Worm (Caenorhabditis elegans) whole organism, L1 larva: ENCODE measurements around the gene btf-1.

ENCODE experiments used
- C16A3.4 ChIP-seq: fragments of 150-350 bp; optimal IDR thresholded peaks from 2 replicates; lab custom pipeline; 2014; ENCODE audit warnings: missing biosample characterization, missing genetic modification characterization
- C34B4.2 ChIP-seq: sonication (generic microtip); optimal IDR thresholded peaks from 2 replicates; lab custom pipeline; 2017; ENCODE audit warnings: mild to moderate bottlenecking, missing genetic modification characterization, missing compliant biosample characterization
- aha-1 ChIP-seq: fragments of 150-350 bp; optimal IDR thresholded peaks from 2 replicates; lab custom pipeline; 2014; ENCODE audit warnings: missing biosample characterization, missing genetic modification characterization
- alr-1 ChIP-seq: fragments of 200-800 bp; sonication (Bioruptor generic); optimal IDR thresholded peaks from 2 replicates; lab custom pipeline; 2018; ENCODE audit warnings: borderline replicate concordance, mild to moderate bottlenecking, missing genetic modification characterization, missing compliant biosample characterization
- ama-1 ChIP-seq: fragments of 150-350 bp; optimal IDR thresholded peaks from 2 replicates; lab custom pipeline; 2014
- blmp-1 ChIP-seq: fragments of 150-350 bp; optimal IDR thresholded peaks from 2 replicates; lab custom pipeline; 2014; ENCODE audit warnings: missing biosample characterization, missing genetic modification characterization
- ceh-88 ChIP-seq: fragments of 200-800 bp; sonication (Bioruptor generic); IDR thresholded peaks from 2 replicates; pipeline ENCODE4 v1.3.6; 2022; ENCODE audit warnings: missing genetic modification characterization, missing compliant biosample characterization
- ceh-90 ChIP-seq: sonication (generic microtip); optimal IDR thresholded peaks from 2 replicates; lab custom pipeline; 2016; ENCODE audit warnings: missing genetic modification characterization, missing compliant biosample characterization
- ces-1 ChIP-seq: fragments of 150-350 bp; optimal IDR thresholded peaks from 2 replicates; lab custom pipeline; 2014; ENCODE audit warnings: missing biosample characterization, missing genetic modification reagents, missing genetic modification characterization
- efl-1 ChIP-seq, 4 experiments: fragments of 150-350 bp; optimal IDR thresholded peaks in 3 of 4; peaks in 1 of 4; 1 replicate in 1 of 4; 2 replicates in 3 of 4; lab custom pipeline; 2014; ENCODE audit warnings: missing biosample characterization in 2 of 4, missing genetic modification characterization in 2 of 4, missing genetic modification reagents in 2 of 4
- efl-3 ChIP-seq: fragments of 200-800 bp; sonication (Bioruptor generic); optimal IDR thresholded peaks from 2 replicates; lab custom pipeline; 2018; ENCODE audit warnings: mild to moderate bottlenecking, missing genetic modification characterization, missing compliant biosample characterization
- egl-27 ChIP-seq, 2 experiments: fragments of 150-350 bp in 1 of 2; sonication (generic microtip); optimal IDR thresholded peaks; 3 replicates each; lab custom pipeline; 2017 to 2018; ENCODE audit warnings: missing biosample characterization in 2 of 2, missing genetic modification characterization in 2 of 2, missing genetic modification reagents in 2 of 2
- elt-2 ChIP-seq: sonication (generic microtip); optimal IDR thresholded peaks from 2 replicates; lab custom pipeline; 2016; ENCODE audit warnings: missing genetic modification characterization, mild to moderate bottlenecking, inconsistent platforms, missing compliant biosample characterization, missing genetic modification reagents
- elt-3 ChIP-seq, 6 experiments: fragments of 150-350 bp in 1 of 6; sonication (generic microtip); optimal IDR thresholded peaks; 2 replicates each; lab custom pipeline; 2017 to 2018; ENCODE audit warnings: missing biosample characterization in 6 of 6, missing genetic modification characterization in 6 of 6, inconsistent platforms in 1 of 6
- ets-5 ChIP-seq: fragments of 200-800 bp; sonication (Bioruptor generic); IDR thresholded peaks from 2 replicates; pipeline ENCODE4 v1.3.6; 2022; ENCODE audit warnings: missing genetic modification characterization, missing compliant biosample characterization
- fos-1 ChIP-seq: fragments of 150-350 bp; optimal IDR thresholded peaks from 2 replicates; lab custom pipeline; 2014; ENCODE audit warnings: missing biosample characterization, missing genetic modification characterization
- grh-1 ChIP-seq: fragments of 200-800 bp; sonication (Bioruptor generic); IDR thresholded peaks from 2 replicates; pipeline ENCODE4 v1.3.6; 2022; ENCODE audit warnings: missing genetic modification reagents, missing genetic modification characterization, missing compliant biosample characterization
- hlh-17 ChIP-seq: fragments of 200-800 bp; sonication (Bioruptor generic); optimal IDR thresholded peaks from 2 replicates; lab custom pipeline; 2018; ENCODE audit warnings: missing genetic modification characterization, mild to moderate bottlenecking, missing compliant biosample characterization, moderate library complexity, borderline replicate concordance
- hlh-4 ChIP-seq: sonication (generic microtip); optimal IDR thresholded peaks from 2 replicates; lab custom pipeline; 2016; ENCODE audit warnings: mild to moderate bottlenecking, missing genetic modification characterization, missing compliant biosample characterization
- hpl-2 ChIP-seq: fragments of 150-350 bp; optimal IDR thresholded peaks from 2 replicates; lab custom pipeline; 2014; ENCODE audit warnings: missing biosample characterization, missing genetic modification reagents, missing genetic modification characterization
- irx-1 ChIP-seq: sonication (generic microtip); optimal IDR thresholded peaks from 2 replicates; lab custom pipeline; 2016; ENCODE audit warnings: missing genetic modification characterization, missing compliant biosample characterization
- isw-1 ChIP-seq: fragments of 200-800 bp; sonication (Bioruptor generic); IDR thresholded peaks from 2 replicates; pipeline ENCODE4 v1.3.6; 2022; ENCODE audit warnings: missing genetic modification characterization, missing compliant biosample characterization
- jun-1 ChIP-seq: fragments of 150-350 bp; optimal IDR thresholded peaks from 2 replicates; lab custom pipeline; 2014; ENCODE audit warnings: missing biosample characterization, missing genetic modification reagents, missing genetic modification characterization
- lin-15B ChIP-seq: fragments of 150-350 bp; sonication (generic microtip); optimal IDR thresholded peaks from 3 replicates; lab custom pipeline; 2014; ENCODE audit warnings: missing biosample characterization, missing genetic modification characterization
- lin-39 ChIP-seq: fragments of 150-350 bp; optimal IDR thresholded peaks from 2 replicates; lab custom pipeline; 2014; ENCODE audit warnings: missing biosample characterization, missing genetic modification reagents, missing genetic modification characterization
- lsy-2 ChIP-seq, 2 experiments: fragments of 150-350 bp; optimal IDR thresholded peaks; 2 replicates each; lab custom pipeline; 2014; ENCODE audit warnings: missing biosample characterization in 2 of 2, missing genetic modification characterization in 2 of 2
- mab-9 ChIP-seq: fragments of 200-800 bp; sonication (Bioruptor generic); IDR thresholded peaks from 2 replicates; pipeline ENCODE4 v1.3.6; 2022; ENCODE audit warnings: missing genetic modification reagents, missing genetic modification characterization, missing compliant biosample characterization
- mdl-1 ChIP-seq, 2 experiments: fragments of 150-350 bp; optimal IDR thresholded peaks; 2 replicates each; lab custom pipeline; 2014 to 2017; ENCODE audit warnings: missing biosample characterization in 2 of 2, missing genetic modification characterization in 2 of 2, inconsistent platforms in 1 of 2
- mef-2 ChIP-seq: fragments of 150-350 bp; optimal IDR thresholded peaks from 2 replicates; lab custom pipeline; 2014; ENCODE audit warnings: missing biosample characterization, missing genetic modification characterization
- nhr-11 ChIP-seq: fragments of 150-350 bp; optimal IDR thresholded peaks from 2 replicates; lab custom pipeline; 2014; ENCODE audit warnings: missing biosample characterization, missing genetic modification characterization
- nhr-19 ChIP-seq: fragments of 200-800 bp; sonication (Bioruptor generic); conservative IDR thresholded peaks from 2 replicates; pipeline ENCODE4 v1.3.6; 2022; ENCODE audit warnings: missing genetic modification characterization, missing compliant biosample characterization
- nhr-20 ChIP-seq: sonication (generic microtip); optimal IDR thresholded peaks from 2 replicates; lab custom pipeline; 2016; ENCODE audit warnings: mild to moderate bottlenecking, missing genetic modification characterization, missing compliant biosample characterization
- nhr-28 ChIP-seq: fragments of 150-350 bp; optimal IDR thresholded peaks from 2 replicates; lab custom pipeline; 2014; ENCODE audit warnings: missing biosample characterization, missing genetic modification characterization
- nhr-47 ChIP-seq: sonication (generic microtip); optimal IDR thresholded peaks from 2 replicates; lab custom pipeline; 2016; ENCODE audit warnings: mild to moderate bottlenecking, missing genetic modification characterization, moderate library complexity, missing compliant biosample characterization
- nhr-71 ChIP-seq: sonication (generic microtip); optimal IDR thresholded peaks from 2 replicates; lab custom pipeline; 2016; ENCODE audit warnings: mild to moderate bottlenecking, missing genetic modification characterization, moderate library complexity, missing compliant biosample characterization
- nhr-77 ChIP-seq: fragments of 150-350 bp; optimal IDR thresholded peaks from 2 replicates; lab custom pipeline; 2014; ENCODE audit warnings: missing biosample characterization, missing genetic modification characterization
- nhr-90 ChIP-seq: sonication (generic microtip); optimal IDR thresholded peaks from 2 replicates; lab custom pipeline; 2016; ENCODE audit warnings: mild to moderate bottlenecking, missing genetic modification characterization, missing compliant biosample characterization; ENCODE audit not compliant: poor library complexity
- pax-3 ChIP-seq: fragments of 200-800 bp; sonication (Bioruptor generic); optimal IDR thresholded peaks from 2 replicates; lab custom pipeline; 2018; ENCODE audit warnings: mild to moderate bottlenecking, missing genetic modification characterization, moderate library complexity, missing compliant biosample characterization
- rnt-1 ChIP-seq: sonication (generic microtip); optimal IDR thresholded peaks from 2 replicates; lab custom pipeline; 2016; ENCODE audit warnings: mild to moderate bottlenecking, missing genetic modification characterization, moderate library complexity, missing compliant biosample characterization
- skn-1 ChIP-seq: fragments of 150-350 bp; optimal IDR thresholded peaks from 2 replicates; lab custom pipeline; 2014; ENCODE audit warnings: missing biosample characterization, missing genetic modification characterization
- snu-23 ChIP-seq: sonication (generic microtip); optimal IDR thresholded peaks from 2 replicates; lab custom pipeline; 2016; ENCODE audit warnings: missing genetic modification characterization, missing compliant biosample characterization
- sptf-1 ChIP-seq: fragments of 150-350 bp; optimal IDR thresholded peaks from 2 replicates; lab custom pipeline; 2014; ENCODE audit warnings: missing biosample characterization, missing genetic modification characterization
- sup-37 ChIP-seq: fragments of 200-800 bp; sonication (Bioruptor generic); optimal IDR thresholded peaks from 2 replicates; lab custom pipeline; 2018; ENCODE audit warnings: mild to moderate bottlenecking, missing genetic modification characterization, missing compliant biosample characterization
- swsn-7 ChIP-seq: sonication (generic microtip); optimal IDR thresholded peaks from 2 replicates; lab custom pipeline; 2016; ENCODE audit warnings: missing genetic modification characterization, missing compliant biosample characterization
- tlp-1 ChIP-seq: fragments of 150-350 bp; optimal IDR thresholded peaks from 2 replicates; lab custom pipeline; 2014; ENCODE audit warnings: missing biosample characterization, missing genetic modification characterization
- unc-130 ChIP-seq: fragments of 150-350 bp; optimal IDR thresholded peaks from 2 replicates; lab custom pipeline; 2017; ENCODE audit warnings: missing biosample characterization, missing genetic modification characterization, inconsistent platforms
- unc-62 ChIP-seq: fragments of 150-350 bp; optimal IDR thresholded peaks from 2 replicates; lab custom pipeline; 2014; ENCODE audit warnings: missing biosample characterization, missing genetic modification reagents, missing genetic modification characterization
- unc-86 ChIP-seq: sonication (generic microtip); optimal IDR thresholded peaks from 2 replicates; lab custom pipeline; 2016; ENCODE audit warnings: missing genetic modification characterization, missing compliant biosample characterization
- vab-15 ChIP-seq: sonication (generic microtip); optimal IDR thresholded peaks from 2 replicates; lab custom pipeline; 2017; ENCODE audit warnings: missing genotype, mild to moderate bottlenecking, missing genetic modification characterization, missing compliant biosample characterization
- zag-1 ChIP-seq: fragments of 150-350 bp; optimal IDR thresholded peaks from 2 replicates; lab custom pipeline; 2014; ENCODE audit warnings: missing biosample characterization, missing genetic modification characterization
- ztf-11 ChIP-seq, 2 experiments: sonication (generic microtip); optimal IDR thresholded peaks; 2 replicates each; lab custom pipeline; 2016 to 2017; ENCODE audit warnings: missing genetic modification characterization in 2 of 2, missing biosample characterization in 1 of 2, missing compliant biosample characterization in 1 of 2
- ztf-4 ChIP-seq: fragments of 150-350 bp; optimal IDR thresholded peaks from 2 replicates; lab custom pipeline; 2014; ENCODE audit warnings: missing biosample characterization, missing genetic modification characterization

btf-1 gene

DNA sequence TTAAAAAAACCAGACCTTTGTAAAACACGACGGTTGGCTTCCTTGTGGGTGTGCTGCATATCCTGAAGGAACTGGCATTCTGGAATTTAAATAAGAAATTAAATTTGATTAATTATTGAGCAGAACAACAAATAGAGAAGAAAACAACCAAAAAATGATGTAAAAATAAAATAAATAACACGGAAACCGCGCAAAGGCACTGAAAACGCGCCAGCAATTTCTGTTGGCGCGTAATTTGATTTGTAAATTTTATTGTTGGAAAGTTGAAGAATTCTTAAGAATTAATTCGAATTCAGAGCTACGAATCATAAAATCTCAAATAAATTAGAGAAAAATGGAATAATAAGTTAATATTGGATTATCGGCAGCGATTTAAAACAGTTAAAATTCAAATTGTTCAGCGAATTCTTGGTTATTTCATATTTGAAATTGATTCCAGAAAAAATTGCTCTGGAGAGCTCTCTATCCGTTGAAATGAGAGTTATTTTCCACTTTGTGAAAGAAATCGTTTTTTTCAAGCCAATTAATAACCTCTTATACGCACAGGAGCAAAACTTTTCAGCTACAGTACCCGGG is 38.0 kb downstream of the btf-1 start, which contains the start of gene romo-1 (continued):
- TF ChIP-seq efl-1 (optimal IDR thresholded peaks at IDR 0.05; lab: Kevin White, UChicago) (peak; percentile 65 to 95), efl-1 (GFP tag; optimal IDR thresholded peaks at IDR 0.05 in 1 of 2; lab: Kevin White, UChicago) (peak; percentile 94 to 99), sup-37 (GFP tag; lab: Kevin White, UChicago) (no peak), unc-62 (GFP tag; lab: Kevin White, UChicago) (no peak), vab-15 (tag; lab: Kevin White, UChicago) (no peak), nhr-47 (peak; percentile 87), isw-1 (peak; percentile 55), nhr-28 (no peak), jun-1 (tag; lab: Kevin White, UChicago) (peak; percentile 34), ets-5 (GFP tag; lab: Robert Waterston, UW) (no peak), nhr-19 (GFP tag; lab: Robert Waterston, UW) (peak; percentile 76), snu-23 (GFP tag; lab: Kevin White, UChicago) (peak; percentile 88), nhr-71 (peak; percentile 88), rnt-1 (tag; lab: Kevin White, UChicago) (peak; percentile 78), sptf-1 (tag; lab: Kevin White, UChicago) (no peak), ztf-11 (tag; optimal IDR thresholded peaks at IDR 0.05; lab: Kevin White, UChicago) (peak in 1 of 2 experiments; percentile 41), blmp-1 (tag; lab: Kevin White, UChicago) (peak; percentile 77), irx-1 (tag; lab: Kevin White, UChicago) (peak; percentile 57), nhr-20 (tag; lab: Kevin White, UChicago) (peak; percentile 88), nhr-77 (peak; percentile 3), unc-130 (peak; percentile 87), ces-1 (no peak), swsn-7 (tag; lab: Kevin White, UChicago) (peak; percentile 86), mab-9 (GFP tag; lab: Robert Waterston, UW) (no peak), ztf-4 (peak; percentile 44), ceh-90 (tag; lab: Kevin White, UChicago) (peak; percentile 9), pax-3 (tag; lab: Kevin White, UChicago) (peak; percentile 23), mdl-1 (tag; optimal IDR thresholded peaks at IDR 0.05; lab: Kevin White, UChicago) (peak in 1 of 2 experiments; percentile 58), tlp-1 (tag; lab: Kevin White, UChicago) (no peak), C16A3.4 (tag; lab: Kevin White, UChicago) (peak; percentile 78), hpl-2 (GFP tag; lab: Kevin White, UChicago) (no peak), ceh-88 (no peak), hlh-4 (tag; lab: Kevin White, UChicago) (no peak), elt-3 (tag; optimal IDR thresholded peaks at IDR 0.05; lab: Kevin White, UChicago) (peak in 2 of 6 experiments; percentile 27 to 55), grh-1 (peak; percentile 67), alr-1 (no peak), zag-1 (tag; lab: Kevin White, UChicago) (no peak), hlh-17 (no peak), fos-1 (tag; lab: Kevin White, UChicago) (peak; percentile 50), efl-3 (GFP tag; lab: Kevin White, UChicago) (no peak), nhr-11 (no peak), skn-1 (tag; lab: Kevin White, UChicago) (peak; percentile 79), C34B4.2 (tag; lab: Kevin White, UChicago) (no peak), lin-15B (tag; lab: Kevin White, UChicago) (peak; percentile 58), lsy-2 (tag; optimal IDR thresholded peaks at IDR 0.05; lab: Kevin White, UChicago) (peak; percentile 87 to 89), mef-2 (no peak), aha-1 (no peak), elt-2 (tag; lab: Kevin White, UChicago) (peak; percentile 40), unc-86 (tag; lab: Kevin White, UChicago) (peak; percentile 71), ama-1 (lab: Kevin White, UChicago) (no peak), egl-27 (tag; optimal IDR thresholded peaks at IDR 0.05; lab: Kevin White, UChicago) (no peak), lin-39 (tag; lab: Kevin White, UChicago) (peak; percentile 48), nhr-90 (tag; lab: Kevin White, UChicago) (peak; percentile 85)
